Fruit fly (Drosophila melanogaster): ENCODE measurements around the gene kibra.
A peak's percentile ranks its signal among the peaks of the same experiment; 100 is the strongest.

kibra gene

dm6 chr3R:14742928-14743327 is 18.9 kb upstream of the kibra start (continued):
- TF ChIP-seq pan (optimal IDR thresholded peaks at IDR 0.05): no peak
- TF ChIP-seq foxo (GFP tag; optimal IDR thresholded peaks at IDR 0.05): peak in 1 of 2 experiments; percentile 59
- TF ChIP-seq GATAd (GFP tag; optimal IDR thresholded peaks at IDR 0.05): no peak
- TF ChIP-seq ey (GFP tag; optimal IDR thresholded peaks at IDR 0.05): peak; percentile 39
- TF ChIP-seq fru (GFP tag; optimal IDR thresholded peaks at IDR 0.05): peak; percentile 60
- TF ChIP-seq HLH106 (tag; optimal IDR thresholded peaks at IDR 0.05): peak; percentile 25
- TF ChIP-seq Mio (GFP tag; optimal IDR thresholded peaks at IDR 0.05): no peak

DNA sequence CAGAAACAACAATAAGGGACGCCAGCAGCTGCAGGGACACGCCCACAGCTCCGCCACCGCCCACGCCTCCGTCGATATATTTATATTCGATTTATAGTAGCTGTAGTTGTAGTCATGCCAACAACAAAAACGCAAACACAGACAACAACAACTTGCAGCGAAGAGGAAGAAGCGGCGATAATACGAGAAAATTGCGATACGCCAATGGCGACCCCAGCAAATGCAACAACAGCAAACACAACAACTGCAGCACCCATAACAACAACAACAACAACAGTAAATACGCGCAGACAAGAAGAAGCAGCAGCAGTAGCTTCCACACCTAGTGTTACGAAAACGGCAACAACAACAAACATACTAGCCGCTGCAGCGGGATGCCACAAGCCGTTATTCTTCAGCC is 18.0 kb upstream of the kibra start:
- TF ChIP-seq Dif (GFP tag; optimal IDR thresholded peaks at IDR 0.05; ENCODE audit: partially characterized antibody): no peak
- TF ChIP-seq Dfd (GFP tag; optimal IDR thresholded peaks at IDR 0.05): peak; percentile 57
- TF ChIP-seq fru (GFP tag; optimal IDR thresholded peaks at IDR 0.05): no peak
- no peak for TF ChIP-seq dmrt93B (GFP tag; optimal IDR thresholded peaks at IDR 0.05)
- TF ChIP-seq br (GFP tag; optimal IDR thresholded peaks at IDR 0.05): no peak

- TF ChIP-seq GATAd (GFP tag; optimal IDR thresholded peaks at IDR 0.05): no peak
- no peak for TF ChIP-seq CG32264 (GFP tag; optimal IDR thresholded peaks at IDR 0.05)
- TF ChIP-seq dl (GFP tag; optimal IDR thresholded peaks at IDR 0.05; ENCODE audit: insufficient read depth in 1 of 2, partially characterized antibody in 2 of 2): no peak
- TF ChIP-seq foxo (GFP tag; optimal IDR thresholded peaks at IDR 0.05): peak in 1 of 2 experiments; percentile 48
- TF ChIP-seq tai (GFP tag; optimal IDR thresholded peaks at IDR 0.05): peak; percentile 73
- TF ChIP-seq brk (GFP tag; optimal IDR thresholded peaks at IDR 0.05): peak; percentile 86
- TF ChIP-seq Abd-B (GFP tag; optimal IDR thresholded peaks at IDR 0.05): no peak
- TF ChIP-seq CG9705 (GFP tag; optimal IDR thresholded peaks at IDR 0.05): no peak
- peak; percentile 75 for TF ChIP-seq Hnf4 (GFP tag; optimal IDR thresholded peaks at IDR 0.05)
- peak; percentile 43 for TF ChIP-seq woc (GFP tag; optimal IDR thresholded peaks at IDR 0.05)
- peak; percentile 20 for TF ChIP-seq HLH106 (tag; optimal IDR thresholded peaks at IDR 0.05)
- TF ChIP-seq OdsH (GFP tag; optimal IDR thresholded peaks at IDR 0.05): no peak
- no peak for TF ChIP-seq Dif (GFP tag; optimal IDR thresholded peaks at IDR 0.05; ENCODE audit: partially characterized antibody)
- TF ChIP-seq br (GFP tag; optimal IDR thresholded peaks at IDR 0.05): no peak
- TF ChIP-seq CrebA (GFP tag; optimal IDR thresholded peaks at IDR 0.05; ENCODE audit: borderline replicate concordance): no peak
- peak; percentile 59 for TF ChIP-seq dsf (GFP tag; optimal IDR thresholded peaks at IDR 0.05; ENCODE audit: borderline replicate concordance)
- no peak for TF ChIP-seq Rel (GFP tag; optimal IDR thresholded peaks at IDR 0.05)
- TF ChIP-seq Rel (tag; optimal IDR thresholded peaks at IDR 0.05): peak; percentile 17
- TF ChIP-seq Hr83 (GFP tag; optimal IDR thresholded peaks at IDR 0.05; ENCODE audit: poor library complexity, severe bottlenecking): peak; percentile 82
- TF ChIP-seq rgr (GFP tag; optimal IDR thresholded peaks at IDR 0.05): peak; percentile 43
- peak; percentile 18 for TF ChIP-seq sv (GFP tag; optimal IDR thresholded peaks at IDR 0.05)
- peak; percentile 29 for TF ChIP-seq ey (GFP tag; optimal IDR thresholded peaks at IDR 0.05)
- no peak for TF ChIP-seq Hr78 (GFP tag; optimal IDR thresholded peaks at IDR 0.05)
- TF ChIP-seq fru (GFP tag; optimal IDR thresholded peaks at IDR 0.05): peak; percentile 10
- peak; percentile 64 for TF ChIP-seq sage (GFP tag; optimal IDR thresholded peaks at IDR 0.05)
- TF ChIP-seq h (GFP tag; optimal IDR thresholded peaks at IDR 0.05): peak; percentile 53
Measured at dm6 chr3R:14741192-14741915, 17.3 kb upstream of the kibra start, which contains the start of the genes eff and jvl. TSS of gene eff (minus strand) at chr3R:14741319. TSS of gene jvl (plus strand) at chr3R:14741582.

- TF ChIP-seq GATAd (GFP tag; optimal IDR thresholded peaks at IDR 0.05) (no peak), dsf (GFP tag; optimal IDR thresholded peaks at IDR 0.05; ENCODE audit: borderline replicate concordance) (no peak), Hnf4 (GFP tag; optimal IDR thresholded peaks at IDR 0.05) (peak; percentile 80), br (GFP tag; optimal IDR thresholded peaks at IDR 0.05) (peak; percentile 76), ey (GFP tag; optimal IDR thresholded peaks at IDR 0.05) (peak; percentile 29), OdsH (GFP tag; optimal IDR thresholded peaks at IDR 0.05) (no peak), Abd-B (GFP tag; optimal IDR thresholded peaks at IDR 0.05) (no peak), Rel (GFP tag; optimal IDR thresholded peaks at IDR 0.05) (no peak), Rel (tag; optimal IDR thresholded peaks at IDR 0.05) (peak; percentile 82), Dif (GFP tag; optimal IDR thresholded peaks at IDR 0.05; ENCODE audit: partially characterized antibody) (peak; percentile 68), pan (optimal IDR thresholded peaks at IDR 0.05) (no peak), tai (GFP tag; optimal IDR thresholded peaks at IDR 0.05) (peak; percentile 59), dl (GFP tag; optimal IDR thresholded peaks at IDR 0.05; ENCODE audit: insufficient read depth in 1 of 2, partially characterized antibody in 2 of 2) (peak in 1 of 2 experiments; percentile 5), fru (GFP tag; optimal IDR thresholded peaks at IDR 0.05) (peak; percentile 72), h (GFP tag; optimal IDR thresholded peaks at IDR 0.05) (peak; percentile 86), Jra (GFP tag; optimal IDR thresholded peaks at IDR 0.05) (peak; percentile 78), N (GFP tag; optimal IDR thresholded peaks at IDR 0.05) (no peak), psq (GFP tag; optimal IDR thresholded peaks at IDR 0.05) (peak; percentile 7), rgr (GFP tag; optimal IDR thresholded peaks at IDR 0.05) (peak; percentile 75), Myc (optimal IDR thresholded peaks at IDR 0.05) (peak; percentile 44), HLH106 (tag; optimal IDR thresholded peaks at IDR 0.05) (peak; percentile 67), Vsx2 (GFP tag; optimal IDR thresholded peaks at IDR 0.05; ENCODE audit: partially characterized antibody) (peak; percentile 71), brk (GFP tag; optimal IDR thresholded peaks at IDR 0.05) (peak; percentile 29), Sp1 (GFP tag; optimal IDR thresholded peaks at IDR 0.05) (peak; percentile 67), Hr78 (GFP tag; optimal IDR thresholded peaks at IDR 0.05) (peak; percentile 19), Dfd (GFP tag; optimal IDR thresholded peaks at IDR 0.05) (no peak), Mio (GFP tag; optimal IDR thresholded peaks at IDR 0.05) (peak; percentile 14), CrebA (GFP tag; optimal IDR thresholded peaks at IDR 0.05; ENCODE audit: borderline replicate concordance) (no peak), dmrt93B (GFP tag; optimal IDR thresholded peaks at IDR 0.05) (peak; percentile 59), sage (GFP tag; optimal IDR thresholded peaks at IDR 0.05) (no peak), usp (GFP tag; optimal IDR thresholded peaks at IDR 0.05) (no peak), sv (GFP tag; optimal IDR thresholded peaks at IDR 0.05) (peak; percentile 26)
Measured at dm6 chr3R:14740658-14741191, 16.7 kb upstream of the kibra start.
